Worm (Caenorhabditis elegans) whole organism, L4 larva: Measurements from ENCODE around the gene C12D5.10.

Source experiments
- Y48G9A.11 ChIP-seq: fragments of 200-800 bp; sonication (Bioruptor generic); IDR thresholded peaks from 2 replicates; pipeline ENCODE4 v1.3.6; 2022; ENCODE audit warnings: missing genetic modification reagents, missing genetic modification characterization, missing compliant biosample characterization
- arid-1 ChIP-seq: fragments of 200-800 bp; sonication (Bioruptor generic); conservative IDR thresholded peaks from 2 replicates; pipeline ENCODE4 v1.3.6; 2022; ENCODE audit warnings: missing genetic modification reagents, missing genetic modification characterization, missing compliant biosample characterization
- daf-19 ChIP-seq: fragments of 200-800 bp; sonication (Bioruptor generic); conservative IDR thresholded peaks from 2 replicates; pipeline ENCODE4 v1.3.6; 2022; ENCODE audit warnings: missing genetic modification characterization, missing compliant biosample characterization
- egl-27 ChIP-seq: sonication (generic microtip); optimal IDR thresholded peaks from 3 replicates; lab custom pipeline; 2017; ENCODE audit warnings: missing biosample characterization, missing genetic modification reagents, missing genetic modification characterization
- fkh-10 ChIP-seq: fragments of 150-350 bp; optimal IDR thresholded peaks from 2 replicates; lab custom pipeline; 2014; ENCODE audit warnings: missing biosample characterization, missing genetic modification reagents, missing genetic modification characterization
- nhr-76 ChIP-seq: fragments of 150-350 bp; optimal IDR thresholded peaks from 2 replicates; lab custom pipeline; 2014; ENCODE audit warnings: missing biosample characterization, missing genetic modification characterization
- pha-4 ChIP-seq, 2 experiments: fragments of 150-350 bp in 1 of 2; fragments of 200-800 bp in 1 of 2; sonication (Bioruptor generic) in 1 of 2; IDR thresholded peaks in 1 of 2; optimal IDR thresholded peaks in 1 of 2; 2 replicates each; pipeline versions ENCODE4 v1.3.6 to Lab custom; 2014 to 2022; ENCODE audit warnings: missing genetic modification characterization in 2 of 2, missing genetic modification reagents in 2 of 2, missing biosample characterization in 1 of 2, missing compliant biosample characterization in 1 of 2
- sdz-12 ChIP-seq: fragments of 200-800 bp; sonication (Bioruptor generic); optimal IDR thresholded peaks from 2 replicates; lab custom pipeline; 2018; ENCODE audit warnings: mild to moderate bottlenecking, missing genetic modification characterization, missing compliant biosample characterization
- zip-11 ChIP-seq: fragments of 200-800 bp; sonication (Bioruptor generic); IDR thresholded peaks from 2 replicates; pipeline ENCODE4 v1.3.6; 2022; ENCODE audit warnings: missing genetic modification characterization, missing compliant biosample characterization
- ztf-7 ChIP-seq: fragments of 150-350 bp; optimal IDR thresholded peaks from 2 replicates; lab custom pipeline; 2014; ENCODE audit warnings: missing biosample characterization, missing genetic modification characterization

ce11 chrV:7693394-7693793 is at the start of gene C12D5.10:
- TF ChIP-seq Y48G9A.11 (GFP tag; lab: Robert Waterston, UW) (no peak), daf-19 (GFP tag; lab: Robert Waterston, UW) (no peak), egl-27 (tag; lab: Kevin White, UChicago) (no peak), nhr-76 (tag; lab: Kevin White, UChicago) (no peak), zip-11 (no peak), sdz-12 (GFP tag; lab: Kevin White, UChicago) (no peak), arid-1 (no peak), pha-4 (GFP tag; IDR thresholded peaks at IDR 0.05; lab: Robert Waterston, UW) (no peak), pha-4 (tag; optimal IDR thresholded peaks at IDR 0.05; lab: Kevin White, UChicago) (no peak), fkh-10 (GFP tag; lab: Kevin White, UChicago) (no peak), ztf-7 (tag; lab: Kevin White, UChicago) (no peak)
